Worm (Caenorhabditis elegans): ENCODE measurements around the gene gly-7.

ce11 chrV:1845977-1846376 lies 24.9 kb upstream of the gly-7 start, which contains the start of gene T10B5.7:
- TF ChIP-seq ama-1 (optimal IDR thresholded peaks at IDR 0.05), result no peak
- no peak for TF ChIP-seq vab-15 (tag; optimal IDR thresholded peaks at IDR 0.05)
- TF ChIP-seq snpc-4 (tag; optimal IDR thresholded peaks at IDR 0.05), result no peak
- TF ChIP-seq nhr-237 (tag; optimal IDR thresholded peaks at IDR 0.05), result no peak
- no peak for TF ChIP-seq fos-1 (tag; optimal IDR thresholded peaks at IDR 0.05)
- no peak for TF ChIP-seq ets-5 (GFP tag; IDR thresholded peaks at IDR 0.05)
- TF ChIP-seq fkh-8 (tag; optimal IDR thresholded peaks at IDR 0.05), result no peak

All from whole organism, L1 larva.